Worm (Caenorhabditis elegans) whole organism, L4 larva: ENCODE data around the gene gpc-1.
A peak's percentile ranks its signal among the peaks of the same experiment; 100 is the strongest.

Source experiments
- F49E8.2 ChIP-seq: sonication (generic microtip); optimal IDR thresholded peaks from 2 replicates; lab custom pipeline; 2016; ENCODE audit warnings: missing compliant biosample characterization, mild to moderate bottlenecking, missing genetic modification characterization, borderline replicate concordance
- T26A8.4 ChIP-seq: fragments of 200-800 bp; sonication (Bioruptor generic); IDR thresholded peaks from 2 replicates; pipeline ENCODE4 v1.3.6; 2022; ENCODE audit warnings: missing genetic modification characterization, missing compliant biosample characterization
- Y105C5A.15 ChIP-seq: fragments of 200-800 bp; sonication (Bioruptor generic); IDR thresholded peaks from 2 replicates; pipeline ENCODE4 v1.3.6; 2022; ENCODE audit warnings: missing genetic modification characterization, missing compliant biosample characterization
- Y48G9A.11 ChIP-seq: fragments of 200-800 bp; sonication (Bioruptor generic); IDR thresholded peaks from 2 replicates; pipeline ENCODE4 v1.3.6; 2022; ENCODE audit warnings: missing genetic modification reagents, missing genetic modification characterization, missing compliant biosample characterization
- Y5F2A.4 ChIP-seq: fragments of 200-800 bp; sonication (Bioruptor generic); optimal IDR thresholded peaks from 2 replicates; lab custom pipeline; 2018; ENCODE audit warnings: mild to moderate bottlenecking, missing genetic modification characterization, missing compliant biosample characterization
- aha-1 ChIP-seq: fragments of 150-350 bp; peaks from one replicate; lab custom pipeline; 2014; ENCODE audit warnings: missing biosample characterization, missing genetic modification characterization
- aly-2 ChIP-seq: sonication (generic microtip); optimal IDR thresholded peaks from 2 replicates; lab custom pipeline; 2018; ENCODE audit warnings: missing biosample characterization, missing genetic modification characterization
- ama-1 ChIP-seq: fragments of 150-350 bp; optimal IDR thresholded peaks from 2 replicates; lab custom pipeline; 2014; ENCODE audit warnings: inconsistent platforms, mixed read lengths
- arid-1 ChIP-seq: fragments of 200-800 bp; sonication (Bioruptor generic); conservative IDR thresholded peaks from 2 replicates; pipeline ENCODE4 v1.3.6; 2022; ENCODE audit warnings: missing genetic modification reagents, missing genetic modification characterization, missing compliant biosample characterization
- ceh-44 ChIP-seq: fragments of 200-800 bp; sonication (Bioruptor generic); IDR thresholded peaks from 2 replicates; pipeline ENCODE4 v1.3.6; 2022; ENCODE audit warnings: missing genetic modification reagents, missing genetic modification characterization, missing compliant biosample characterization
- ceh-62 ChIP-seq: sonication (generic microtip); optimal IDR thresholded peaks from 2 replicates; lab custom pipeline; 2017; ENCODE audit warnings: missing biosample characterization, missing genetic modification characterization
- ces-1 ChIP-seq: fragments of 150-350 bp; sonication (generic microtip); optimal IDR thresholded peaks from 4 replicates; lab custom pipeline; 2014; ENCODE audit warnings: missing biosample characterization, missing genetic modification reagents, missing genetic modification characterization
- ctbp-1 ChIP-seq: fragments of 200-800 bp; sonication (Bioruptor generic); IDR thresholded peaks from 2 replicates; pipeline ENCODE4 v1.3.6; 2022; ENCODE audit warnings: missing genetic modification reagents, missing genetic modification characterization, missing compliant biosample characterization
- daf-16 ChIP-seq, 3 experiments: sonication (generic microtip); optimal IDR thresholded peaks; 2 replicates each; lab custom pipeline; 2016 to 2017; ENCODE audit warnings: missing genetic modification characterization in 3 of 3, missing genetic modification reagents in 3 of 3, mild to moderate bottlenecking in 2 of 3, missing compliant biosample characterization in 2 of 3, missing biosample characterization in 1 of 3, moderate library complexity in 1 of 3
- daf-8 ChIP-seq: fragments of 200-800 bp; sonication (Bioruptor generic); IDR thresholded peaks from 2 replicates; pipeline ENCODE4 v1.3.6; 2022; ENCODE audit warnings: missing genetic modification characterization, missing compliant biosample characterization
- dmd-6 ChIP-seq: fragments of 200-800 bp; sonication (Bioruptor generic); IDR thresholded peaks from 2 replicates; pipeline ENCODE4 v1.3.6; 2022; ENCODE audit warnings: missing genetic modification reagents, missing genetic modification characterization, missing compliant biosample characterization
- duxl-1 ChIP-seq: sonication (generic microtip); optimal IDR thresholded peaks from 2 replicates; lab custom pipeline; 2016; ENCODE audit warnings: mild to moderate bottlenecking, missing genetic modification characterization, moderate library complexity, missing compliant biosample characterization; ENCODE audit not compliant: poor library complexity
- dve-1 ChIP-seq: sonication (generic microtip); optimal IDR thresholded peaks from 2 replicates; lab custom pipeline; 2017; ENCODE audit warnings: antibody characterized with exemption, mild to moderate bottlenecking, missing genetic modification characterization, missing compliant biosample characterization; ENCODE audit not compliant: insufficient read depth
- egl-43 ChIP-seq: fragments of 200-800 bp; sonication (Bioruptor generic); IDR thresholded peaks from 2 replicates; pipeline ENCODE4 v1.3.6; 2022; ENCODE audit warnings: missing genetic modification reagents, missing genetic modification characterization, missing compliant biosample characterization
- gei-8 ChIP-seq: fragments of 200-800 bp; sonication (Bioruptor generic); optimal IDR thresholded peaks from 2 replicates; lab custom pipeline; 2018; ENCODE audit warnings: mild to moderate bottlenecking, missing genetic modification characterization, missing compliant biosample characterization
- jun-1 ChIP-seq: fragments of 150-350 bp; optimal IDR thresholded peaks from 2 replicates; lab custom pipeline; 2014; ENCODE audit warnings: missing biosample characterization, missing genetic modification reagents, missing genetic modification characterization
- lim-7 ChIP-seq: fragments of 200-800 bp; sonication (Bioruptor generic); IDR thresholded peaks from 2 replicates; pipeline ENCODE4 v1.3.6; 2022; ENCODE audit warnings: missing genetic modification characterization, missing compliant biosample characterization
- lin-15B ChIP-seq: fragments of 150-350 bp; sonication (generic microtip); optimal IDR thresholded peaks from 3 replicates; lab custom pipeline; 2014; ENCODE audit warnings: missing biosample characterization, missing genetic modification characterization
- lin-29 ChIP-seq: fragments of 200-800 bp; sonication (Bioruptor generic); IDR thresholded peaks from 2 replicates; pipeline ENCODE4 v1.3.6; 2022; ENCODE audit warnings: missing genetic modification reagents, missing genetic modification characterization, missing compliant biosample characterization
- lin-38 ChIP-seq: fragments of 200-800 bp; sonication (Bioruptor generic); IDR thresholded peaks from 2 replicates; pipeline ENCODE4 v1.3.6; 2022; ENCODE audit warnings: missing genetic modification reagents, missing genetic modification characterization, missing compliant biosample characterization
- lsy-2 ChIP-seq, 2 experiments: fragments of 150-350 bp in 1 of 2; sonication (generic microtip) in 1 of 2; optimal IDR thresholded peaks; 2 replicates each; lab custom pipeline; 2014 to 2017; ENCODE audit warnings: missing biosample characterization in 2 of 2, missing genetic modification characterization in 2 of 2
- mep-1 ChIP-seq: fragments of 150-350 bp; sonication (generic microtip); optimal IDR thresholded peaks from 3 replicates; lab custom pipeline; 2014; ENCODE audit warnings: missing biosample characterization, missing genetic modification characterization
- mes-2 ChIP-seq: sonication (generic microtip); optimal IDR thresholded peaks from 2 replicates; lab custom pipeline; 2016; ENCODE audit warnings: missing genotype, mild to moderate bottlenecking, missing genetic modification characterization, missing compliant biosample characterization; ENCODE audit not compliant: poor library complexity, severe bottlenecking
- mxl-3 ChIP-seq: fragments of 200-800 bp; sonication (Bioruptor generic); optimal IDR thresholded peaks from 2 replicates; lab custom pipeline; 2018; ENCODE audit warnings: mild to moderate bottlenecking, missing genetic modification characterization, missing compliant biosample characterization
- nhr-102 ChIP-seq: sonication (generic microtip); optimal IDR thresholded peaks from 2 replicates; lab custom pipeline; 2016; ENCODE audit warnings: mild to moderate bottlenecking, missing genetic modification characterization, moderate library complexity, missing compliant biosample characterization
- nhr-111 ChIP-seq: fragments of 200-800 bp; sonication (Bioruptor generic); optimal IDR thresholded peaks from 2 replicates; lab custom pipeline; 2018; ENCODE audit warnings: mild to moderate bottlenecking, missing genetic modification characterization, missing compliant biosample characterization
- nhr-25 ChIP-seq: sonication (generic microtip); optimal IDR thresholded peaks from 2 replicates; lab custom pipeline; 2017; ENCODE audit warnings: missing genetic modification characterization, mild to moderate bottlenecking, missing compliant biosample characterization, antibody characterized with exemption, moderate library complexity, borderline replicate concordance; ENCODE audit not compliant: insufficient read depth
- nhr-41 ChIP-seq: fragments of 200-800 bp; sonication (Bioruptor generic); IDR thresholded peaks from 2 replicates; pipeline ENCODE4 v1.3.6; 2022; ENCODE audit warnings: missing genetic modification reagents, missing genetic modification characterization, missing compliant biosample characterization
- nhr-42 ChIP-seq: fragments of 200-800 bp; sonication (Bioruptor generic); IDR thresholded peaks from 2 replicates; pipeline ENCODE4 v1.3.6; 2022; ENCODE audit warnings: missing genetic modification characterization, missing compliant biosample characterization
- nhr-48 ChIP-seq: sonication (generic microtip); optimal IDR thresholded peaks from 2 replicates; lab custom pipeline; 2016; ENCODE audit warnings: mild to moderate bottlenecking, missing genetic modification characterization, missing compliant biosample characterization
- nhr-6 ChIP-seq: fragments of 150-350 bp; optimal IDR thresholded peaks from 2 replicates; lab custom pipeline; 2014; ENCODE audit warnings: missing biosample characterization, missing genetic modification characterization
- nhr-76 ChIP-seq: fragments of 150-350 bp; optimal IDR thresholded peaks from 2 replicates; lab custom pipeline; 2014; ENCODE audit warnings: missing biosample characterization, missing genetic modification characterization
- php-3 ChIP-seq: fragments of 200-800 bp; sonication (Bioruptor generic); IDR thresholded peaks from 2 replicates; pipeline ENCODE4 v1.3.6; 2022; ENCODE audit warnings: missing genetic modification reagents, missing genetic modification characterization, missing compliant biosample characterization
- rbr-2 ChIP-seq: sonication (generic microtip); optimal IDR thresholded peaks from 2 replicates; lab custom pipeline; 2016; ENCODE audit warnings: missing genotype, missing genetic modification characterization, missing compliant biosample characterization
- set-16 ChIP-seq: fragments of 200-800 bp; sonication (Bioruptor generic); IDR thresholded peaks from 2 replicates; pipeline ENCODE4 v1.3.6; 2022; ENCODE audit warnings: missing genetic modification reagents, missing genetic modification characterization, missing compliant biosample characterization
- snpc-1.2 ChIP-seq: fragments of 200-800 bp; sonication (Bioruptor generic); IDR thresholded peaks from 2 replicates; pipeline ENCODE4 v1.3.6; 2022; ENCODE audit warnings: missing genetic modification reagents, missing genetic modification characterization, missing compliant biosample characterization
- tra-1 ChIP-seq: fragments of 200-800 bp; sonication (Bioruptor generic); IDR thresholded peaks from 2 replicates; pipeline ENCODE4 v1.3.6; 2022; ENCODE audit warnings: missing genetic modification reagents, missing genetic modification characterization, missing compliant biosample characterization
- zfp-2 ChIP-seq: sonication (generic microtip); optimal IDR thresholded peaks from 2 replicates; lab custom pipeline; 2016; ENCODE audit warnings: mild to moderate bottlenecking, missing genetic modification characterization, missing compliant biosample characterization
- zip-2 ChIP-seq: fragments of 150-350 bp; optimal IDR thresholded peaks from 2 replicates; lab custom pipeline; 2014; ENCODE audit warnings: missing biosample characterization, missing genetic modification characterization

The gpc-1 gene

ce11 chrX:12860711-12861287 lies 24.0 kb downstream of the gpc-1 start, which contains the start of gene T14G8.3 (continued):
- TF ChIP-seq nhr-48 (tag; lab: Kevin White, UChicago): no peak
- no peak for TF ChIP-seq daf-8 (GFP tag; lab: Robert Waterston, UW)
- TF ChIP-seq F49E8.2: no peak
- TF ChIP-seq mxl-3 (GFP tag; lab: Kevin White, UChicago): peak; percentile 19
- peak; percentile 77 for TF ChIP-seq aha-1
- TF ChIP-seq set-16: no peak
- TF ChIP-seq nhr-111 (GFP tag; lab: Kevin White, UChicago): no peak
- no peak for TF ChIP-seq ama-1 (lab: Kevin White, UChicago)
- no peak for TF ChIP-seq Y48G9A.11 (GFP tag; lab: Robert Waterston, UW)
- TF ChIP-seq mes-2 (tag; lab: Kevin White, UChicago): peak; percentile 69
- TF ChIP-seq arid-1: no peak
- no peak for TF ChIP-seq ceh-62
- TF ChIP-seq nhr-42: no peak
- TF ChIP-seq jun-1 (tag; lab: Kevin White, UChicago): no peak
- TF ChIP-seq lin-38 (GFP tag; lab: Robert Waterston, UW): no peak
- TF ChIP-seq nhr-6: peak; percentile 57
- no peak for TF ChIP-seq gei-8
- TF ChIP-seq ces-1: no peak

ce11 chrX:12857701-12858100 lies 27.1 kb downstream of the gpc-1 start, which contains the start of gene T14G8.2:
T14G8.2 (plus strand) TSS chrX:12858001.
- TF ChIP-seq mxl-3 (GFP tag; lab: Kevin White, UChicago) (no peak), ama-1 (lab: Kevin White, UChicago) (no peak), nhr-41 (no peak), aly-2 (tag; lab: Kevin White, UChicago) (no peak), dve-1 (no peak), lin-29 (GFP tag; lab: Robert Waterston, UW) (no peak), daf-16 (GFP tag; optimal IDR thresholded peaks at IDR 0.05; lab: Kevin White, UChicago) (no peak), daf-16 (tag; optimal IDR thresholded peaks at IDR 0.05; lab: Kevin White, UChicago) (no peak), T26A8.4 (GFP tag; lab: Robert Waterston, UW) (no peak), gei-8 (no peak), ctbp-1 (GFP tag; lab: Robert Waterston, UW) (no peak), arid-1 (no peak), Y5F2A.4 (GFP tag; lab: Kevin White, UChicago) (no peak), nhr-76 (tag; lab: Kevin White, UChicago) (no peak), nhr-6 (no peak), mep-1 (tag; lab: Kevin White, UChicago) (no peak), daf-8 (GFP tag; lab: Robert Waterston, UW) (no peak), ceh-44 (GFP tag; lab: Robert Waterston, UW) (no peak)
- TF ChIP-seq, all 104 proteins: peak for 0

ce11 chrX:12854680-12855079 lies 30.1 kb downstream of the gpc-1 start:
- TF ChIP-seq rbr-2 (tag; lab: Kevin White, UChicago): no peak
- TF ChIP-seq dmd-6: no peak
- TF ChIP-seq Y105C5A.15 (GFP tag; lab: Robert Waterston, UW): no peak
- peak; percentile 76 for TF ChIP-seq egl-43 (GFP tag; lab: Robert Waterston, UW)
- TF ChIP-seq dve-1: no peak
- TF ChIP-seq zip-2 (tag; lab: Kevin White, UChicago): no peak
- no peak for TF ChIP-seq nhr-111 (GFP tag; lab: Kevin White, UChicago)
- peak; percentile 78 for TF ChIP-seq lim-7 (GFP tag; lab: Robert Waterston, UW)
- TF ChIP-seq nhr-41: 0 out of 2 replicates have a peak, but pooled peaks have one; percentile 18
- no peak for TF ChIP-seq daf-8 (GFP tag; lab: Robert Waterston, UW)
- TF ChIP-seq arid-1: peak; percentile 27; the same call in 1 of the 2 replicates
- TF ChIP-seq Y48G9A.11 (GFP tag; lab: Robert Waterston, UW): 0 out of 2 replicates have a peak, but pooled peaks have one; percentile 15
- TF ChIP-seq lin-29 (GFP tag; lab: Robert Waterston, UW): no peak
- no peak for TF ChIP-seq gei-8
- no peak for TF ChIP-seq mep-1 (tag; lab: Kevin White, UChicago)
- TF ChIP-seq nhr-102 (tag; lab: Kevin White, UChicago): no peak
- TF ChIP-seq lin-15B (tag; lab: Kevin White, UChicago): no peak
- TF ChIP-seq duxl-1 (tag; lab: Kevin White, UChicago): peak; percentile 29
- no peak for TF ChIP-seq lsy-2 (tag; optimal IDR thresholded peaks at IDR 0.05; lab: Kevin White, UChicago)
- peak; percentile 26; the same call in 1 of the 2 replicates for TF ChIP-seq T26A8.4 (GFP tag; lab: Robert Waterston, UW)
- 0 out of 2 replicates have a peak, but pooled peaks have one; percentile 31 for TF ChIP-seq tra-1 (GFP tag; lab: Robert Waterston, UW)
- no peak for TF ChIP-seq nhr-25 (tag; lab: Kevin White, UChicago)
- TF ChIP-seq Y5F2A.4 (GFP tag; lab: Kevin White, UChicago): no peak
- 0 out of 2 replicates have a peak, but pooled peaks have one; percentile 46 for TF ChIP-seq ceh-44 (GFP tag; lab: Robert Waterston, UW)
- no peak for TF ChIP-seq ces-1
- TF ChIP-seq zfp-2 (tag; lab: Kevin White, UChicago): no peak
- peak; percentile 78 for TF ChIP-seq snpc-1.2 (GFP tag; lab: Robert Waterston, UW)
- TF ChIP-seq php-3 (GFP tag; lab: Robert Waterston, UW): no peak
